Worm (Caenorhabditis elegans): ENCODE results near the gene C33B4.5.

DNA sequence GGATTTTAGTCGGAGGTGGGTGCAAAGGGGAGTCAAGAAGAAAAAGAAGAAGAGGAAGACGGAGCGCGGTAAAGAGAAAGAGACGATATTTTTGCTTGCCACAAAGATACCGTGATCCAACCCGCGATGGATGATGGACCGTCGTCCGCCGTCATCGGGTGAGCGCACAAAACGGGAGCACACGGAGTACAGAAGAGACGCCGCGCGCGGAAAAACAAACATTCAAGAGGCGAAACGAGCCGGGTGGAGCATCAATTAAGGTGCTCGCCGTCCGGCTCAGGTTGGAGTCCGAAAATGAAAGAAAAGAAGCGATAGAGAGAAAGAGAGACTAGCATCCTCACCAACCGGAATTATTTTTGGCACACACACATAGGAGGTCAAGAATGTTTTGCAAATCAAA, 10.7 kb downstream of the C33B4.5 start:
- TF ChIP-seq blmp-1 (tag; optimal IDR thresholded peaks at IDR 0.05) (no peak), ztf-11 (tag; optimal IDR thresholded peaks at IDR 0.05) (no peak), lsy-2 (tag; optimal IDR thresholded peaks at IDR 0.05) (no peak), lin-32 (GFP tag; optimal IDR thresholded peaks at IDR 0.05) (no peak), ces-1 (GFP tag; optimal IDR thresholded peaks at IDR 0.05) (no peak), unc-39 (tag; optimal IDR thresholded peaks at IDR 0.05) (no peak)

All from whole organism, mixed stage, embryonic.